Fruit fly (Drosophila melanogaster) whole organism, pupa: ENCODE data around the gene CG7332.

Source experiments
- CG12605 ChIP-seq: fragments of 200-800 bp; sonication (Bioruptor generic); IDR thresholded peaks from 2 replicates; pipeline ENCODE4 v1.3.6; 2022; ENCODE audit warnings: missing biosample characterization, missing genetic modification characterization
- CG13204 ChIP-seq: fragments of 200-800 bp; sonication (Bioruptor generic); optimal IDR thresholded peaks from 2 replicates; lab custom pipeline; 2018; ENCODE audit warnings: missing biosample characterization, mild to moderate bottlenecking, missing genetic modification characterization, moderate library complexity
- CG14655 ChIP-seq: fragments of 200-800 bp; sonication (Bioruptor generic); optimal IDR thresholded peaks from 3 replicates; lab custom pipeline; 2017; ENCODE audit warnings: mild to moderate bottlenecking, missing biosample characterization, missing genetic modification reagents, missing genetic modification characterization
- CG15710 ChIP-seq: fragments of 200-800 bp; sonication (Bioruptor generic); optimal IDR thresholded peaks from 2 replicates; lab custom pipeline; 2018; ENCODE audit warnings: missing biosample characterization, mild to moderate bottlenecking, missing genetic modification characterization, moderate library complexity
- CG4496 ChIP-seq: fragments of 200-800 bp; sonication (Bioruptor generic); IDR thresholded peaks from 3 replicates; pipeline ENCODE4 v1.3.6; 2022; ENCODE audit warnings: missing biosample characterization, missing genetic modification characterization
- CG8159 ChIP-seq: fragments of 200-800 bp; sonication (Bioruptor generic); optimal IDR thresholded peaks from 3 replicates; lab custom pipeline; 2018; ENCODE audit warnings: missing biosample characterization, mild to moderate bottlenecking, missing genetic modification characterization, moderate library complexity
- EcR ChIP-seq: fragments of 200-800 bp; sonication (Bioruptor generic); optimal IDR thresholded peaks from 3 replicates; lab custom pipeline; 2019; ENCODE audit warnings: missing biosample characterization, missing genetic modification characterization, mild to moderate bottlenecking, moderate library complexity, missing genetic modification reagents
- Ets98B ChIP-seq: fragments of 200-800 bp; sonication (Bioruptor generic); IDR thresholded peaks from 2 replicates; pipeline ENCODE4 v1.3.6; 2022; ENCODE audit warnings: missing biosample characterization, missing genetic modification characterization
- gl ChIP-seq: fragments of 200-800 bp; sonication (Bioruptor generic); optimal IDR thresholded peaks from 2 replicates; lab custom pipeline; 2018; ENCODE audit warnings: missing biosample characterization, mild to moderate bottlenecking, missing genetic modification characterization

DNA sequence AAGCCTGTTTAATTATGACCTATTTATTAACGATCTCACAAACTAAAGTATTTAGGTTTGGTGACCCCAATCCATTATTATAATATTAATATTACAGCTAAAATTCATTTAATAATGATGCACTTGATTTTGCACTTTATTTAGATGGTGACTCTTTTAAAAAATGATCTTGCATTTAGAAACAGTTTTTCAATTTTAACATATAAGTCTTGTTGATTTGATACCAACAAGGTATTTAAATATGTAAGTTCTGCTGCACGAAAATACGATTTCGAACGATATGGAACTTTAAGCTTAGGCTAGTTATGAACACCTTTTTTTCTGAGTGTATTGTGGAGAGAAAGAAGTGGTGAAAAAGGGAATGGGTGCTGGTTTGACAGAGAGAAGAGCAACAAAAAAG, 29.9 kb downstream of the CG7332 start:
- TF ChIP-seq CG14655 (GFP tag; lab: Kevin White, UChicago) (peak; percentile 39), EcR (GFP tag; lab: Kevin White, UChicago) (no peak), CG4496 (GFP tag; lab: Robert Waterston, UW) (no peak), Ets98B (GFP tag; lab: Robert Waterston, UW) (no peak), CG13204 (no peak), CG15710 (tag; lab: Kevin White, UChicago) (peak; percentile 41), gl (no peak), CG8159 (tag; lab: Kevin White, UChicago) (peak; percentile 54), CG12605 (GFP tag; lab: Robert Waterston, UW) (no peak)
